Fruit fly (Drosophila melanogaster): ENCODE data around the gene cona.
A peak's percentile ranks its signal among the peaks of the same experiment; 100 is the strongest.

Gene cona

dm6 chr3R:18396801-18397604 lies 11.4 kb downstream of the cona start, which contains the start of gene Vti1b (continued):
- TF ChIP-seq seq (GFP tag; IDR thresholded peaks at IDR 0.05) (peak; percentile 89), CG6654 (GFP tag; optimal IDR thresholded peaks at IDR 0.05) (peak; percentile 81), ERR (GFP tag; optimal IDR thresholded peaks at IDR 0.05) (peak; percentile 89), CG15073 (GFP tag; optimal IDR thresholded peaks at IDR 0.05) (peak; percentile 61), Aef1 (GFP tag; IDR thresholded peaks at IDR 0.05) (peak; percentile 94), dati (GFP tag; IDR thresholded peaks at IDR 0.05) (peak; percentile 79), Mad (GFP tag; optimal IDR thresholded peaks at IDR 0.05) (peak; percentile 95), ci (GFP tag; IDR thresholded peaks at IDR 0.05) (peak; percentile 97), Nf-YB (GFP tag; optimal IDR thresholded peaks at IDR 0.05) (peak; percentile 82), org-1 (GFP tag; optimal IDR thresholded peaks at IDR 0.05) (peak; percentile 90), CG6813 (GFP tag; optimal IDR thresholded peaks at IDR 0.05) (peak; percentile 89), CG13624 (GFP tag; optimal IDR thresholded peaks at IDR 0.05) (peak; percentile 90), Trl (optimal IDR thresholded peaks at IDR 0.05) (peak; percentile 87 to 94), Trl (GFP tag; optimal IDR thresholded peaks at IDR 0.05) (peak; percentile 82), pnt (GFP tag; optimal IDR thresholded peaks at IDR 0.05) (peak; percentile 85), p53 (GFP tag; optimal IDR thresholded peaks at IDR 0.05) (peak; percentile 38), Dref (GFP tag; IDR thresholded peaks at IDR 0.05) (peak; percentile 24; the same call in 1 of the 2 replicates), da (GFP tag; optimal IDR thresholded peaks at IDR 0.05) (peak; percentile 79), Camta (GFP tag; optimal IDR thresholded peaks at IDR 0.05) (peak; percentile 80), CG11247 (GFP tag; IDR thresholded peaks at IDR 0.05) (peak; percentile 88), CG5180 (GFP tag; optimal IDR thresholded peaks at IDR 0.05) (peak; percentile 81), CG17186 (GFP tag; optimal IDR thresholded peaks at IDR 0.05) (peak; percentile 75), ara (GFP tag; IDR thresholded peaks at IDR 0.05) (peak; percentile 80), prd (optimal IDR thresholded peaks at IDR 0.05) (no peak), prd (GFP tag; IDR thresholded peaks at IDR 0.05) (peak; percentile 96), CG4282 (GFP tag; optimal IDR thresholded peaks at IDR 0.05) (peak; percentile 74), Side (GFP tag; optimal IDR thresholded peaks at IDR 0.05) (peak; percentile 88), CG32772 (GFP tag; IDR thresholded peaks at IDR 0.05) (peak; percentile 91), CG17385 (GFP tag; optimal IDR thresholded peaks at IDR 0.05) (peak; percentile 92), Gsc (GFP tag; IDR thresholded peaks at IDR 0.05) (peak; percentile 82), bowl (GFP tag; IDR thresholded peaks at IDR 0.05) (peak; percentile 81), Lim3 (GFP tag; IDR thresholded peaks at IDR 0.05) (peak; percentile 88), Kr (GFP tag; optimal IDR thresholded peaks at IDR 0.05) (peak; percentile 54), CG8478 (optimal IDR thresholded peaks at IDR 0.05) (no peak), gsb-n (tag; optimal IDR thresholded peaks at IDR 0.05) (peak; percentile 90), Sry-β (GFP tag; optimal IDR thresholded peaks at IDR 0.05) (peak; percentile 55), dysf (GFP tag; IDR thresholded peaks at IDR 0.05) (peak; percentile 93), Jarid2 (GFP tag; optimal IDR thresholded peaks at IDR 0.05) (peak; percentile 51), CG12219 (GFP tag; optimal IDR thresholded peaks at IDR 0.05) (peak; percentile 92), gem (tag; optimal IDR thresholded peaks at IDR 0.05) (peak; percentile 95), schlank (tag; optimal IDR thresholded peaks at IDR 0.05) (peak; percentile 9), CG7928 (GFP tag; optimal IDR thresholded peaks at IDR 0.05) (peak; percentile 71), CG12236 (GFP tag; optimal IDR thresholded peaks at IDR 0.05) (peak; percentile 91), Hsf (GFP tag; optimal IDR thresholded peaks at IDR 0.05) (peak; percentile 96), CG6854 (GFP tag; optimal IDR thresholded peaks at IDR 0.05) (peak; percentile 82), CG3163 (GFP tag; optimal IDR thresholded peaks at IDR 0.05) (peak; percentile 84), Lpt (GFP tag; optimal IDR thresholded peaks at IDR 0.05) (no peak), CG12071 (GFP tag; optimal IDR thresholded peaks at IDR 0.05) (peak; percentile 83), oc (tag; optimal IDR thresholded peaks at IDR 0.05) (peak; percentile 98), Hand (GFP tag; optimal IDR thresholded peaks at IDR 0.05) (peak; percentile 82), eve (GFP tag; optimal IDR thresholded peaks at IDR 0.05) (no peak)
